Worm (Caenorhabditis elegans) whole organism, young adult: ENCODE measurements around the gene F41C3.2.

ENCODE experiments used
- B0035.1 ChIP-seq: sonication (generic microtip); optimal IDR thresholded peaks from 2 replicates; lab custom pipeline; 2016; ENCODE audit warnings: missing genetic modification characterization, mild to moderate bottlenecking, missing compliant biosample characterization, missing genotype, missing genetic modification reagents
- F10E7.11 ChIP-seq: sonication (generic microtip); optimal IDR thresholded peaks from 2 replicates; lab custom pipeline; 2017; ENCODE audit warnings: mild to moderate bottlenecking, missing genetic modification characterization, moderate library complexity, missing compliant biosample characterization
- F33H1.4 ChIP-seq: fragments of 200-800 bp; sonication (Bioruptor generic); IDR thresholded peaks from 2 replicates; pipeline ENCODE4 v1.3.6; 2022; ENCODE audit warnings: missing genetic modification reagents, missing genetic modification characterization, missing compliant biosample characterization
- F37B4.10 ChIP-seq: fragments of 200-800 bp; sonication (Bioruptor generic); IDR thresholded peaks from 2 replicates; pipeline ENCODE4 v1.3.6; 2022; ENCODE audit warnings: missing genetic modification characterization, missing compliant biosample characterization
- F39B2.1 ChIP-seq: fragments of 200-800 bp; sonication (Bioruptor generic); IDR thresholded peaks from 2 replicates; pipeline ENCODE4 v1.3.6; 2022; ENCODE audit warnings: missing genetic modification reagents, missing genetic modification characterization, missing compliant biosample characterization
- F52B5.7 ChIP-seq: sonication (generic microtip); optimal IDR thresholded peaks from 2 replicates; lab custom pipeline; 2016; ENCODE audit warnings: mild to moderate bottlenecking, missing genetic modification characterization, missing compliant biosample characterization
- Y95B8A.8 ChIP-seq: fragments of 200-800 bp; sonication (Bioruptor generic); IDR thresholded peaks from 2 replicates; pipeline ENCODE4 v1.3.6; 2022; ENCODE audit warnings: missing genetic modification reagents, missing genetic modification characterization, missing compliant biosample characterization
- ama-1 ChIP-seq, 3 experiments: fragments of 150-350 bp in 1 of 3; sonication (generic microtip) in 2 of 3; optimal IDR thresholded peaks; 2 replicates each; lab custom pipeline; 2014 to 2018; ENCODE audit warnings: missing biosample characterization in 2 of 3, missing genetic modification characterization in 2 of 3, missing genetic modification reagents in 2 of 3
- attf-3 ChIP-seq: fragments of 200-800 bp; sonication (Bioruptor generic); conservative IDR thresholded peaks from 2 replicates; pipeline ENCODE4 v1.3.6; 2022; ENCODE audit warnings: missing genetic modification reagents, missing genetic modification characterization, missing compliant biosample characterization
- bed-1 ChIP-seq: fragments of 200-800 bp; sonication (Bioruptor generic); IDR thresholded peaks from 2 replicates; pipeline ENCODE4 v1.3.6; 2022; ENCODE audit warnings: missing genetic modification reagents, missing genetic modification characterization, missing compliant biosample characterization
- cebp-1 ChIP-seq, 2 experiments: fragments of 200-800 bp in 1 of 2; sonication (Bioruptor generic) in 1 of 2; sonication (generic microtip) in 1 of 2; IDR thresholded peaks in 1 of 2; optimal IDR thresholded peaks in 1 of 2; 2 replicates each; pipeline versions ENCODE4 v1.3.6 to Lab custom; 2017 to 2022; ENCODE audit warnings: missing compliant biosample characterization in 2 of 2, missing genetic modification characterization in 2 of 2, mild to moderate bottlenecking in 1 of 2, missing genetic modification reagents in 1 of 2, moderate library complexity in 1 of 2
- cebp-2 ChIP-seq: fragments of 200-800 bp; sonication (Bioruptor generic); IDR thresholded peaks from 2 replicates; pipeline ENCODE4 v1.3.6; 2022; ENCODE audit warnings: missing genetic modification characterization, missing compliant biosample characterization
- ceh-100 ChIP-seq: fragments of 200-800 bp; sonication (Bioruptor generic); IDR thresholded peaks from 2 replicates; pipeline ENCODE4 v1.3.6; 2022; ENCODE audit warnings: missing genetic modification reagents, missing genetic modification characterization, missing compliant biosample characterization
- ceh-40 ChIP-seq: fragments of 200-800 bp; sonication (Bioruptor generic); IDR thresholded peaks from 2 replicates; pipeline ENCODE4 v1.3.6; 2022; ENCODE audit warnings: missing genetic modification characterization, missing compliant biosample characterization
- ceh-79 ChIP-seq: sonication (generic microtip); optimal IDR thresholded peaks from 2 replicates; lab custom pipeline; 2017; ENCODE audit warnings: mild to moderate bottlenecking, missing genetic modification characterization, missing compliant biosample characterization
- dox-1 ChIP-seq: fragments of 200-800 bp; sonication (Bioruptor generic); IDR thresholded peaks from 2 replicates; pipeline ENCODE4 v1.3.6; 2022; ENCODE audit warnings: missing genetic modification reagents, missing genetic modification characterization, missing compliant biosample characterization
- dpff-1 ChIP-seq: sonication (generic microtip); optimal IDR thresholded peaks from 2 replicates; lab custom pipeline; 2017; ENCODE audit warnings: mild to moderate bottlenecking, missing genetic modification characterization, missing compliant biosample characterization
- dpl-1 ChIP-seq: fragments of 150-350 bp; optimal IDR thresholded peaks from 2 replicates; lab custom pipeline; 2014; ENCODE audit warnings: missing biosample characterization, missing genetic modification reagents, missing genetic modification characterization
- efl-1 ChIP-seq: fragments of 150-350 bp; optimal IDR thresholded peaks from 2 replicates; lab custom pipeline; 2014; ENCODE audit warnings: missing biosample characterization, missing genetic modification reagents, missing genetic modification characterization
- egl-44 ChIP-seq: fragments of 200-800 bp; sonication (Bioruptor generic); IDR thresholded peaks from 2 replicates; pipeline ENCODE4 v1.3.6; 2022; ENCODE audit warnings: missing genetic modification reagents, missing genetic modification characterization, missing compliant biosample characterization
- egrh-3 ChIP-seq: fragments of 200-800 bp; sonication (Bioruptor generic); IDR thresholded peaks from 2 replicates; pipeline ENCODE4 v1.3.6; 2022; ENCODE audit warnings: missing genetic modification reagents, missing genetic modification characterization, missing compliant biosample characterization
- ets-4 ChIP-seq: fragments of 200-800 bp; sonication (Bioruptor generic); optimal IDR thresholded peaks from 2 replicates; lab custom pipeline; 2018; ENCODE audit warnings: mild to moderate bottlenecking, missing genetic modification characterization, missing compliant biosample characterization
- fkh-3 ChIP-seq: sonication (generic microtip); optimal IDR thresholded peaks from 2 replicates; lab custom pipeline; 2016; ENCODE audit warnings: mild to moderate bottlenecking, missing genetic modification characterization, missing compliant biosample characterization
- gei-17 ChIP-seq: fragments of 200-800 bp; sonication (Bioruptor generic); optimal IDR thresholded peaks from 2 replicates; lab custom pipeline; 2018; ENCODE audit warnings: mild to moderate bottlenecking, missing genetic modification characterization, missing compliant biosample characterization
- hlh-12 ChIP-seq: sonication (generic microtip); optimal IDR thresholded peaks from 2 replicates; lab custom pipeline; 2016; ENCODE audit warnings: missing genetic modification characterization, missing compliant biosample characterization
- hrde-1 ChIP-seq: sonication (generic microtip); optimal IDR thresholded peaks from 2 replicates; lab custom pipeline; 2016; ENCODE audit warnings: missing genetic modification characterization, mild to moderate bottlenecking, missing compliant biosample characterization, moderate library complexity, missing genotype, missing genetic modification reagents, borderline replicate concordance
- lin-26 ChIP-seq: fragments of 200-800 bp; sonication (Bioruptor generic); IDR thresholded peaks from 2 replicates; pipeline ENCODE4 v1.3.6; 2022; ENCODE audit warnings: missing genetic modification reagents, missing genetic modification characterization, missing compliant biosample characterization
- lin-35 ChIP-seq, 3 experiments: fragments of 150-350 bp in 2 of 3; sonication (generic microtip) in 1 of 3; optimal IDR thresholded peaks; 2 replicates each; lab custom pipeline; 2014 to 2018; ENCODE audit warnings: missing biosample characterization in 3 of 3, missing genetic modification characterization in 3 of 3, missing genetic modification reagents in 3 of 3
- lin-54 ChIP-seq: fragments of 200-800 bp; sonication (Bioruptor generic); optimal IDR thresholded peaks from 2 replicates; lab custom pipeline; 2018; ENCODE audit warnings: mild to moderate bottlenecking, missing genetic modification characterization, missing compliant biosample characterization
- lir-1 ChIP-seq: fragments of 200-800 bp; sonication (Bioruptor generic); conservative IDR thresholded peaks from 2 replicates; pipeline ENCODE4 v1.3.6; 2022; ENCODE audit warnings: missing genetic modification reagents, missing genetic modification characterization, missing compliant biosample characterization
- madf-10 ChIP-seq: sonication (generic microtip); optimal IDR thresholded peaks from 2 replicates; lab custom pipeline; 2016; ENCODE audit warnings: mild to moderate bottlenecking, missing genetic modification characterization, missing compliant biosample characterization
- mcd-1 ChIP-seq: fragments of 200-800 bp; sonication (Bioruptor generic); IDR thresholded peaks from 2 replicates; pipeline ENCODE4 v1.3.6; 2022; ENCODE audit warnings: missing genetic modification reagents, missing genetic modification characterization, missing compliant biosample characterization
- mxl-1 ChIP-seq: sonication (generic microtip); optimal IDR thresholded peaks from 2 replicates; lab custom pipeline; 2016; ENCODE audit warnings: missing genetic modification characterization, missing compliant biosample characterization
- nfya-1 ChIP-seq: sonication (generic microtip); optimal IDR thresholded peaks from 2 replicates; lab custom pipeline; 2017; ENCODE audit warnings: antibody characterized with exemption, missing compliant biosample characterization, missing genetic modification characterization, borderline replicate concordance; ENCODE audit not compliant: insufficient read depth
- nfyb-1 ChIP-seq: fragments of 200-800 bp; sonication (Bioruptor generic); IDR thresholded peaks from 2 replicates; pipeline ENCODE4 v1.3.6; 2022; ENCODE audit warnings: missing genetic modification reagents, missing genetic modification characterization, missing compliant biosample characterization
- nhr-179 ChIP-seq: sonication (generic microtip); optimal IDR thresholded peaks from 2 replicates; lab custom pipeline; 2016; ENCODE audit warnings: mild to moderate bottlenecking, missing genetic modification characterization, missing compliant biosample characterization
- rcor-1 ChIP-seq: fragments of 200-800 bp; sonication (Bioruptor generic); IDR thresholded peaks from 2 replicates; pipeline ENCODE4 v1.3.6; 2022; ENCODE audit warnings: missing genetic modification reagents, missing genetic modification characterization, missing compliant biosample characterization
- rec-8 ChIP-seq, 2 experiments: sonication (generic microtip); optimal IDR thresholded peaks; 2 replicates each; lab custom pipeline; 2016; ENCODE audit warnings: mild to moderate bottlenecking in 2 of 2, missing genetic modification characterization in 2 of 2, missing genetic modification reagents in 2 of 2, missing genotype in 2 of 2, missing biosample characterization in 1 of 2, missing compliant biosample characterization in 1 of 2, moderate library complexity in 1 of 2
- repo-1 ChIP-seq: sonication (generic microtip); optimal IDR thresholded peaks from 2 replicates; lab custom pipeline; 2017; ENCODE audit warnings: mild to moderate bottlenecking, missing genetic modification characterization, missing compliant biosample characterization
- sea-2 ChIP-seq: fragments of 200-800 bp; sonication (Bioruptor generic); IDR thresholded peaks from 2 replicates; pipeline ENCODE4 v1.3.6; 2022; ENCODE audit warnings: missing genetic modification characterization, missing compliant biosample characterization
- snpc-1.1 ChIP-seq: sonication (generic microtip); optimal IDR thresholded peaks from 2 replicates; lab custom pipeline; 2017; ENCODE audit warnings: missing genetic modification characterization, mild to moderate bottlenecking, missing compliant biosample characterization, antibody characterized with exemption, moderate library complexity, missing genotype, missing genetic modification reagents; ENCODE audit not compliant: insufficient read depth
- sptf-2 ChIP-seq: fragments of 200-800 bp; sonication (Bioruptor generic); optimal IDR thresholded peaks from 2 replicates; lab custom pipeline; 2018; ENCODE audit warnings: mild to moderate bottlenecking, missing genetic modification characterization, missing compliant biosample characterization
- xnd-1 ChIP-seq: sonication (generic microtip); optimal IDR thresholded peaks from 2 replicates; lab custom pipeline; 2016; ENCODE audit warnings: missing genotype, missing genetic modification reagents, missing genetic modification characterization, missing compliant biosample characterization
- zim-3 ChIP-seq: sonication (generic microtip); optimal IDR thresholded peaks from 2 replicates; lab custom pipeline; 2017; ENCODE audit warnings: mild to moderate bottlenecking, missing genetic modification characterization, moderate library complexity, missing compliant biosample characterization
- ztf-18 ChIP-seq: sonication (generic microtip); optimal IDR thresholded peaks from 2 replicates; lab custom pipeline; 2016; ENCODE audit warnings: missing genotype, mild to moderate bottlenecking, missing genetic modification characterization, missing compliant biosample characterization
- ztf-28 ChIP-seq: fragments of 200-800 bp; sonication (Bioruptor generic); IDR thresholded peaks from 2 replicates; pipeline ENCODE4 v1.3.6; 2022; ENCODE audit warnings: missing genetic modification reagents, missing genetic modification characterization, missing compliant biosample characterization

F41C3.2 gene

ce11 chrII:4790687-4791086 is 40.9 kb downstream of the F41C3.2 start:
- TF ChIP-seq attf-3: peak; percentile 85
- no peak for TF ChIP-seq mcd-1 (GFP tag; lab: Robert Waterston, UW)

ce11 chrII:4791272-4791671 is 41.5 kb downstream of the F41C3.2 start, which contains the start of gene F26G1.1:
TSS of gene F26G1.1 (plus strand) at chrII:4791618.
- TF ChIP-seq xnd-1 (tag; lab: Kevin White, UChicago) (peak; percentile 22), hrde-1 (tag; lab: Kevin White, UChicago) (peak; percentile 52), ceh-100 (GFP tag; lab: Robert Waterston, UW) (no peak), cebp-2 (no peak), hlh-12 (tag; lab: Kevin White, UChicago) (no peak), zim-3 (no peak), F39B2.1 (GFP tag; lab: Robert Waterston, UW) (no peak), ztf-28 (GFP tag; lab: Robert Waterston, UW) (peak; percentile 59; the same call in 1 of the 2 replicates), lin-26 (GFP tag; lab: Robert Waterston, UW) (no peak), B0035.1 (tag; lab: Kevin White, UChicago) (no peak), ztf-18 (tag; lab: Kevin White, UChicago) (no peak), lin-35 (GFP tag; optimal IDR thresholded peaks at IDR 0.05; lab: Kevin White, UChicago) (peak in 1 of 3 experiments; percentile 86), ceh-40 (GFP tag; lab: Robert Waterston, UW) (no peak), sea-2 (GFP tag; lab: Robert Waterston, UW) (no peak), lir-1 (GFP tag; lab: Robert Waterston, UW) (peak; percentile 57; the same call in 1 of the 2 replicates), nfya-1 (tag; lab: Kevin White, UChicago) (no peak), F33H1.4 (peak; percentile 55), Y95B8A.8 (GFP tag; lab: Robert Waterston, UW) (no peak), F10E7.11 (tag; lab: Kevin White, UChicago) (peak; percentile 1), dpff-1 (no peak), madf-10 (tag; lab: Kevin White, UChicago) (peak; percentile 24), dpl-1 (GFP tag; lab: Kevin White, UChicago) (peak; percentile 42), F52B5.7 (tag; lab: Kevin White, UChicago) (no peak), bed-1 (GFP tag; lab: Robert Waterston, UW) (no peak), nhr-179 (tag; lab: Kevin White, UChicago) (no peak), nfyb-1 (GFP tag; lab: Robert Waterston, UW) (peak; percentile 53; the same call in 1 of the 2 replicates), snpc-1.1 (tag; lab: Kevin White, UChicago) (no peak), rcor-1 (GFP tag; lab: Robert Waterston, UW) (0 out of 2 replicates have a peak, but pooled peaks have one; percentile 28), F37B4.10 (no peak), egl-44 (GFP tag; lab: Robert Waterston, UW) (no peak), repo-1 (tag; lab: Kevin White, UChicago) (no peak), ets-4 (GFP tag; lab: Kevin White, UChicago) (no peak), egrh-3 (GFP tag; lab: Robert Waterston, UW) (peak; percentile 37), ama-1 (optimal IDR thresholded peaks at IDR 0.05; lab: Kevin White, UChicago) (no peak), ama-1 (GFP tag; optimal IDR thresholded peaks at IDR 0.05; lab: Kevin White, UChicago) (no peak), efl-1 (GFP tag; lab: Kevin White, UChicago) (peak; percentile 59), fkh-3 (tag; lab: Kevin White, UChicago) (no peak), rec-8 (tag; optimal IDR thresholded peaks at IDR 0.05; lab: Kevin White, UChicago) (peak; percentile 49 to 82), ceh-79 (tag; lab: Kevin White, UChicago) (no peak), lin-54 (GFP tag; lab: Kevin White, UChicago) (peak; percentile 82), mxl-1 (tag; lab: Kevin White, UChicago) (no peak), gei-17 (no peak), sptf-2 (GFP tag; lab: Kevin White, UChicago) (no peak), cebp-1 (GFP tag; IDR thresholded peaks at IDR 0.05; lab: Robert Waterston, UW) (no peak), cebp-1 (tag; optimal IDR thresholded peaks at IDR 0.05; lab: Kevin White, UChicago) (no peak), dox-1 (peak; percentile 54; the same call in 1 of the 2 replicates)
